Worm (Caenorhabditis elegans) whole organism, mixed stage, embryonic: ENCODE data around the gene ZK250.2.

Source experiments
- cnd-1 ChIP-seq: fragments of 200-800 bp; sonication (Bioruptor generic); optimal IDR thresholded peaks from 2 replicates; lab custom pipeline; 2018; ENCODE audit warnings: mild to moderate bottlenecking, missing genetic modification characterization, missing compliant biosample characterization
- lsy-2 ChIP-seq: fragments of 150-350 bp; optimal IDR thresholded peaks from 2 replicates; lab custom pipeline; 2014; ENCODE audit warnings: missing biosample characterization, missing genetic modification characterization
- sem-2 ChIP-seq: fragments of 200-800 bp; sonication (Bioruptor generic); optimal IDR thresholded peaks from 2 replicates; lab custom pipeline; 2018; ENCODE audit warnings: mild to moderate bottlenecking, missing genetic modification characterization, missing compliant biosample characterization
- unc-39 ChIP-seq: fragments of 150-350 bp; optimal IDR thresholded peaks from 2 replicates; lab custom pipeline; 2014; ENCODE audit warnings: missing biosample characterization, missing genetic modification characterization
- ztf-11 ChIP-seq: fragments of 150-350 bp; optimal IDR thresholded peaks from 2 replicates; lab custom pipeline; 2014; ENCODE audit warnings: missing biosample characterization, missing genetic modification characterization

ce11 chrII:1939652-1940051 lies 8.8 kb upstream of the ZK250.2 start, which contains the start of gene ZK250.13:
- no peak for TF ChIP-seq lsy-2
- no peak for TF ChIP-seq cnd-1 (tag; lab: Kevin White, UChicago)
- TF ChIP-seq sem-2 (GFP tag; lab: Kevin White, UChicago) = no peak
- TF ChIP-seq ztf-11 (tag; lab: Kevin White, UChicago) = no peak
- no peak for TF ChIP-seq unc-39
